Worm (Caenorhabditis elegans) whole organism, late embryonic: ENCODE results near the gene coq-8.

Source experiments
- Y22D7AL.16 ChIP-seq: sonication (generic microtip); optimal IDR thresholded peaks from 2 replicates; lab custom pipeline; 2016; ENCODE audit warnings: missing genetic modification characterization, missing compliant biosample characterization
- ahr-1 ChIP-seq: sonication (generic microtip); optimal IDR thresholded peaks from 2 replicates; lab custom pipeline; 2016; ENCODE audit warnings: missing genetic modification characterization, missing compliant biosample characterization
- ama-1 ChIP-seq: fragments of 150-350 bp; optimal IDR thresholded peaks from 2 replicates; lab custom pipeline; 2014
- elt-2 ChIP-seq: sonication (generic microtip); optimal IDR thresholded peaks from 2 replicates; lab custom pipeline; 2016; ENCODE audit warnings: missing genetic modification reagents, missing genetic modification characterization, missing compliant biosample characterization
- elt-4 ChIP-seq: sonication (generic microtip); optimal IDR thresholded peaks from 2 replicates; lab custom pipeline; 2016; ENCODE audit warnings: missing genetic modification characterization, missing compliant biosample characterization
- eyg-1 ChIP-seq: sonication (generic microtip); optimal IDR thresholded peaks from 2 replicates; lab custom pipeline; 2016; ENCODE audit warnings: missing genotype, missing genetic modification characterization, missing compliant biosample characterization
- fkh-10 ChIP-seq: fragments of 150-350 bp; optimal IDR thresholded peaks from 2 replicates; lab custom pipeline; 2014; ENCODE audit warnings: missing biosample characterization, missing genetic modification reagents, missing genetic modification characterization
- hlh-13 ChIP-seq: fragments of 200-800 bp; sonication (Bioruptor generic); optimal IDR thresholded peaks from 2 replicates; lab custom pipeline; 2018; ENCODE audit warnings: mild to moderate bottlenecking, missing genetic modification characterization, missing compliant biosample characterization
- madf-2 ChIP-seq: sonication (generic microtip); optimal IDR thresholded peaks from 2 replicates; lab custom pipeline; 2017; ENCODE audit warnings: missing genetic modification characterization, missing compliant biosample characterization
- nhr-11 ChIP-seq: fragments of 150-350 bp; optimal IDR thresholded peaks from 2 replicates; lab custom pipeline; 2014; ENCODE audit warnings: missing biosample characterization, missing genetic modification characterization
- odd-2 ChIP-seq: sonication (generic microtip); optimal IDR thresholded peaks from 2 replicates; lab custom pipeline; 2017; ENCODE audit warnings: antibody characterized with exemption, mild to moderate bottlenecking, missing genetic modification characterization, missing compliant biosample characterization
- sox-4 ChIP-seq: sonication (generic microtip); optimal IDR thresholded peaks from 2 replicates; lab custom pipeline; 2017; ENCODE audit warnings: mild to moderate bottlenecking, missing genetic modification characterization, inconsistent platforms, missing compliant biosample characterization

ce11 chrIII:4856992-4857391, 6.2 kb upstream of the coq-8 start:
- TF ChIP-seq sox-4 (tag; lab: Kevin White, UChicago): no peak
- TF ChIP-seq hlh-13: no peak
- no peak for TF ChIP-seq ahr-1 (tag; lab: Kevin White, UChicago)
- TF ChIP-seq elt-4 (tag; lab: Kevin White, UChicago): no peak
- TF ChIP-seq fkh-10 (GFP tag; lab: Kevin White, UChicago): no peak
- no peak for TF ChIP-seq ama-1 (lab: Kevin White, UChicago)
- no peak for TF ChIP-seq nhr-11 (tag; lab: Kevin White, UChicago)
- TF ChIP-seq Y22D7AL.16 (tag; lab: Kevin White, UChicago): no peak
- TF ChIP-seq madf-2 (tag; lab: Kevin White, UChicago): no peak
- TF ChIP-seq eyg-1 (tag; lab: Kevin White, UChicago): no peak
- TF ChIP-seq elt-2 (tag; lab: Kevin White, UChicago): no peak
- TF ChIP-seq odd-2 (tag; lab: Kevin White, UChicago): no peak
